Worm (Caenorhabditis elegans): ENCODE results near the gene C05B5.17.

The C05B5.17 gene

DNA sequence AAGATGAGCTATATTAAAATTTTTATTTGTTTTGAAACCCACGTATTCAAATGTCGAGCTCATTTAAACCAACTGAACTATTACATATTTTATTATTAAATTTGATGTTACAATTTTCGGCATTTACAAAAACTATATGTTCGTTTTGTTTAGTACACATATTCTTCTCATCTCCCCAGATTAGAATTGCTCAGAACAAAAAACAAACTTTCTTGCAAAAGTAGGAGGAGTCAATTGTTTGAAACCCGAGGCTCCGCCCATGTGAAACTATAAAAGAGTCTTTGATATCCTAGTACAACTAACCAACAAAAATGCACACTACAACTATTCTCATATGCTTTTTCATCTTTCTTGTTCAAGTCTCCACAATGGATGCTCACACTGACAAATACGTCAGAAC, 26.9 kb upstream of the C05B5.17 start, which contains the start of gene ins-22:
TSS of gene ins-22 (plus strand) at position 301 of the 400 bp plus-strand sequence.
- no peak for TF ChIP-seq nhr-2 (tag; optimal IDR thresholded peaks at IDR 0.05)
- TF ChIP-seq ces-1 (GFP tag; optimal IDR thresholded peaks at IDR 0.05): no peak
- no peak for TF ChIP-seq ceh-39 (tag; optimal IDR thresholded peaks at IDR 0.05)
- TF ChIP-seq unc-120 (tag; optimal IDR thresholded peaks at IDR 0.05; ENCODE audit: poor library complexity, severe bottlenecking): no peak
- no peak for TF ChIP-seq elt-3 (tag; optimal IDR thresholded peaks at IDR 0.05)
- no peak for TF ChIP-seq lin-32 (GFP tag; optimal IDR thresholded peaks at IDR 0.05)
- TF ChIP-seq lin-13 (tag; optimal IDR thresholded peaks at IDR 0.05): no peak
- no peak for TF ChIP-seq tbx-8 (GFP tag; optimal IDR thresholded peaks at IDR 0.05)

DNA sequence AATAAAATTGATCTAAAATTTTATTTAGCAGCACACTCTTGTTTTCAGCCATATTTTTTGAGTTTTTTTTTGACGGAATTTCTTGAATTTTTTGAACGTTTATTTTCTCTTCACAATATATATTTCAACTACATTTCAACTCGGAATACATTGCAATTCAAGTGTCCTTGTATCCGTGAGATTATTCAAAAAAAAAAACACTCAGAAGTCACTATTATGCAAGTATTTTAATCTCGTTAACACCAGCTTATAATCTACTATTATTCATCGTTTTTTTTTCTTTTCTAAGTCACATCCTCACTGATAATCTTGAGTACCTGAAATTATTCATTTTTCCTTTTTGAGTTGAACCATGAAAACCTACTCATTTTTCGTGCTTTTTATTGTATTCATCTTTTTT, 24.3 kb upstream of the C05B5.17 start, which contains the start of gene ins-21:
TSS of gene ins-21 (plus strand) at position 301 of the 400 bp plus-strand sequence.
- TF ChIP-seq elt-3 (tag; optimal IDR thresholded peaks at IDR 0.05): no peak
- TF ChIP-seq ces-1 (GFP tag; optimal IDR thresholded peaks at IDR 0.05): no peak
- TF ChIP-seq snpc-4 (tag; optimal IDR thresholded peaks at IDR 0.05): no peak
- TF ChIP-seq flh-1 (GFP tag; optimal IDR thresholded peaks at IDR 0.05): no peak
- no peak for TF ChIP-seq pha-4 (tag; optimal IDR thresholded peaks at IDR 0.05)

DNA sequence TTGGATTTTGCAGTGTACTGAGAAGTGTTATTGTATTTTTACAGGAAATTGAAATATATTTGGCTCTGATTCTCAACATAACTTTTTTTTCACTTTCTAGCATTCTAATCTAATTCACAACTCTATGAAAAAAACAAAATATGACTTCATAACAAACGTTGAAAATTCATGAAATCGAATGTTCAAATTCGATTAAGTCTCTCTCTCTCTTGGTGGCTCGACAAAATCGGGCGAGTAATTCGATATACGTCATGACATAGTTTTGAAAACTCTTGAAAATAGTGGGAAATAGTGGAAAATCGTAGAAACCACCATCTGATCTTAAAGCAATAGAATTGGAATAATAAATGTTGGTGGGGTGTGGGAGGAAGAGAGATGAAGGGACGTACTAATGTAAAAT, 18.9 kb upstream of the C05B5.17 start:
- TF ChIP-seq mep-1 (tag; optimal IDR thresholded peaks at IDR 0.05) (no peak), ces-1 (GFP tag; optimal IDR thresholded peaks at IDR 0.05) (peak; percentile 95), nhr-12 (tag; optimal IDR thresholded peaks at IDR 0.05) (no peak), blmp-1 (tag; optimal IDR thresholded peaks at IDR 0.05) (no peak), nhr-2 (tag; optimal IDR thresholded peaks at IDR 0.05) (no peak)

DNA sequence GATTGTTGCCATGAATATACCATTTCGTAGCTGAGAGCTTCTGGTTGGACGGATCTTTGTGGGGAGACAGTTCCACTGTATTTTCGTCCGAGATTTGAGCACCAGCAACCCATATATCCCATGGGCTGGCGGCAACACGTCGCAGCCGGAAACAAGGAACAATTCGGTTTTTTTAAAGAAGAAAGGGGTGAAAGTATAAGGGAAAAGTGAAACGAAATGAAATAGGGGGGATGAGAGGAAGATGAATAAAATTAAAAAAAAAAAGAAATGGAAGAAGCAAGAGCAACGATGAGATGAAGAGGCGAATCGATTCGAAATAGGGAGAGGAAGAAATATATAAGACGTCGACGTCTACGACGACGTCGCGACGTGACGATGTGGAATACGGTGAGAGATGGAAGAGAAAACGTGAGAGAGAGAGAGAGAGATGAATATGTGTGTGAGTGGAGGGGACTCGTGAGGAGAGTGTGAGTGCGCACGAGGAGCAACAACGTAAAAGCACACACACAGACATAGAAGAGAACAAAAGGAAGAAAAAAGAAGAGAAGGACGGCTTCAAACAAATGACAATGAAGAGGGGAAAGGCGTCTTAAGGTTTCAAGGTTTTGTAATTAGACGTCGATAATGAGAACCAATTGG, 17.4 kb upstream of the C05B5.17 start, which contains the start of gene rgs-1:
TSS of gene rgs-1 (minus strand) at position 146 of the 639 bp plus-strand sequence.
- peak; percentile 25 for TF ChIP-seq unc-62 (GFP tag; optimal IDR thresholded peaks at IDR 0.05)
- TF ChIP-seq ceh-39 (tag; optimal IDR thresholded peaks at IDR 0.05): no peak
- TF ChIP-seq sptf-1 (tag; optimal IDR thresholded peaks at IDR 0.05): peak; percentile 38
- TF ChIP-seq ceh-83 (GFP tag; optimal IDR thresholded peaks at IDR 0.05): no peak
- TF ChIP-seq mep-1 (tag; optimal IDR thresholded peaks at IDR 0.05): peak; percentile 35
- TF ChIP-seq lsy-2 (tag; optimal IDR thresholded peaks at IDR 0.05): peak; percentile 1
- TF ChIP-seq ces-1 (GFP tag; optimal IDR thresholded peaks at IDR 0.05): peak; percentile 59
- TF ChIP-seq mab-5 (tag; optimal IDR thresholded peaks at IDR 0.05): no peak

DNA sequence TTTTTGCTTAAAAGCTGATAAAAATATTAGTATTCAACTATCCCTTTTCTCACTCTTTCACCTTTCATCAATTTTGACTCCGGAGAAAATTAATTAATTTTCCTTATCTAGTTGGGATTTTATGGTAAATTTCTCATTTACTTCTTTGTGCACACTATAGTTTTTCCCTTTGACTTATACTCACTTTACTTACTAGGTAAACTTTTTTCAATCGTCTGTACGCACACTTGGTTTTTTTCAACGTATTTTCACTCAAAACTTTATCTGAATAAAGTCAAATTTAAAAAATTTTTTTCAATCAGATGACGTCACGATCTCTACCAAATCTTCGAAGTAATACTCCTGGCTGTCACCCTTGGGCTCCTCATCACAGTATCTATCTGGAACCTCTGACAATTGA, 13.0 kb upstream of the C05B5.17 start, which contains the start of gene C05B5.16:
TSS of gene C05B5.16 (plus strand) at position 301 of the 400 bp plus-strand sequence.
- no peak for TF ChIP-seq ztf-11 (tag; optimal IDR thresholded peaks at IDR 0.05)
- no peak for TF ChIP-seq mab-5 (tag; optimal IDR thresholded peaks at IDR 0.05)
- no peak for TF ChIP-seq ham-2 (GFP tag; optimal IDR thresholded peaks at IDR 0.05)
- TF ChIP-seq lsy-2 (tag; optimal IDR thresholded peaks at IDR 0.05): no peak
- no peak for TF ChIP-seq ceh-43 (GFP tag; optimal IDR thresholded peaks at IDR 0.05)

DNA sequence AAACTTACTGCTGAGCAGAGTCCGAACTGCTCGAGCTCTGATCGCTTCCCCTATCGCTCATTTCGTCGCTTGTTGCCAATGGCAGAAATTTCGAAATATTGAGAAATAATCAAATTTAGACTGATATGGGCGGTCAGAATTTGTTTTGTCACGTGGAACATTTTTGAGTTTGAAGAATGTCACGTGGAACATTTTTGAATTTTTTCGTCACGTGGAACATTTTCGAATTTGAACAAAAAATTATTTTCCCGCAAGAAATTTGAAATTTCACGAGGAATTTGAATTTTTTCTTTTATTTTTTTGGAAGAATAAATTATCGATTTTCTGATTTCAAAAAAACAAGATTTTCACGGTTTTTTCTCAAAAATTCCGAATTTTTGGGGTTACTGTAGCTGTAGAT, 11.0 kb upstream of the C05B5.17 start, which contains the start of gene fbxa-155:
TSS of gene fbxa-155 (minus strand) at position 101 of the 400 bp plus-strand sequence.
- TF ChIP-seq ceh-43 (GFP tag; optimal IDR thresholded peaks at IDR 0.05): no peak
- no peak for TF ChIP-seq unc-120 (tag; optimal IDR thresholded peaks at IDR 0.05; ENCODE audit: poor library complexity, severe bottlenecking)
- TF ChIP-seq nhr-76 (tag; optimal IDR thresholded peaks at IDR 0.05): no peak

DNA sequence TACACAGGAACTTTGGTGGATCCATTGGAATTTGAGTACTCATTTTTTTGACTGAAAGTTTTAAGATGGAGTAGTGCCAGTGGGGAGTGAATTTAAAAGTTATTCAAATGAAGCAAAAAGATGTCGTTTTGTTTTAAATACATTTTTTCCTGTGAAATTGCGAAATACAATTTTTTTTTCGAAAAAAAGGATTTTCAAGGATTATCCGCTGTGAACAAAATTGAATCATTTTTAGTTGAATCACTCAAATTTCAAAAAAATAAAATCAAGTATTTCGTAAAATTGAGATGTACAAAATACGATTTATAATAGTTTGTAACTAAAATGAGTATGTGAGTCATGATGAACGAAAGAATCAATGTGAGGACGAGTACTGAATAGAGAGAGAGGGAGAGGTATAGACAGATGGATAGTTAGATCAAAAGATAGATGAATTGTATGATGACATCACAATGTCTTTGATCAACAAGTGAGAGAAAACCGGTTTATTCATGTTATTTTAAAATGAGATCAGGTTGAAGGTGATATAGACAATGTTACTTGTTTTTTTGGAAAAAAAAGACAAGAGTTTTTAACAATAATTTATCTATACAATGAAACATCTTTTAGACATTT, 7.7 kb upstream of the C05B5.17 start, which contains the start of gene C05B5.8:
TSS of gene C05B5.8 (minus strand) at position 51 of the 615 bp plus-strand sequence.
- TF ChIP-seq ztf-11 (tag; optimal IDR thresholded peaks at IDR 0.05): no peak
- TF ChIP-seq mls-2 (tag; optimal IDR thresholded peaks at IDR 0.05): no peak
- no peak for TF ChIP-seq lin-13 (tag; optimal IDR thresholded peaks at IDR 0.05)
- no peak for TF ChIP-seq sem-2 (GFP tag; optimal IDR thresholded peaks at IDR 0.05)
- TF ChIP-seq M03D4.4 (tag; optimal IDR thresholded peaks at IDR 0.05): no peak
- no peak for TF ChIP-seq bed-3 (GFP tag; optimal IDR thresholded peaks at IDR 0.05)
- no peak for TF ChIP-seq ceh-43 (GFP tag; optimal IDR thresholded peaks at IDR 0.05)
- TF ChIP-seq unc-39 (tag; optimal IDR thresholded peaks at IDR 0.05): no peak
- no peak for TF ChIP-seq zip-8 (tag; optimal IDR thresholded peaks at IDR 0.05)
- TF ChIP-seq nhr-2 (tag; optimal IDR thresholded peaks at IDR 0.05): no peak
- no peak for TF ChIP-seq pha-4 (tag; optimal IDR thresholded peaks at IDR 0.05)
- no peak for TF ChIP-seq mab-5 (tag; optimal IDR thresholded peaks at IDR 0.05)
- TF ChIP-seq drap-1 (GFP tag; optimal IDR thresholded peaks at IDR 0.05): no peak
- no peak for TF ChIP-seq flh-1 (GFP tag; optimal IDR thresholded peaks at IDR 0.05)
- TF ChIP-seq blmp-1 (tag; optimal IDR thresholded peaks at IDR 0.05): no peak
- TF ChIP-seq lsy-2 (tag; optimal IDR thresholded peaks at IDR 0.05): no peak
- TF ChIP-seq unc-120 (tag; optimal IDR thresholded peaks at IDR 0.05; ENCODE audit: poor library complexity, severe bottlenecking): no peak
- no peak for TF ChIP-seq nhr-76 (tag; optimal IDR thresholded peaks at IDR 0.05)

Data from whole organism, mixed stage, embryonic.